Fruit fly (Drosophila melanogaster): ENCODE results near the gene Cals.

Cals gene

dm6 chr4:1121888-1122287, 1.3 kb downstream of the Cals start:
- TF ChIP-seq CG43689 (GFP tag; IDR thresholded peaks at IDR 0.05) = no peak
- no peak for TF ChIP-seq B-H2 (GFP tag; optimal IDR thresholded peaks at IDR 0.05)
- TF ChIP-seq CG4424 (GFP tag; optimal IDR thresholded peaks at IDR 0.05) = no peak
- no peak for TF ChIP-seq Sox100B (GFP tag; optimal IDR thresholded peaks at IDR 0.05)
- no peak for TF ChIP-seq caup (GFP tag; optimal IDR thresholded peaks at IDR 0.05; ENCODE audit: severe bottlenecking)
- TF ChIP-seq mirr (GFP tag; optimal IDR thresholded peaks at IDR 0.05) = no peak
- no peak for TF ChIP-seq CkIIα-i1 (GFP tag; IDR thresholded peaks at IDR 0.05)
- TF ChIP-seq org-1 (GFP tag; optimal IDR thresholded peaks at IDR 0.05) = no peak
- no peak for TF ChIP-seq CG12942 (GFP tag; optimal IDR thresholded peaks at IDR 0.05)
- TF ChIP-seq sr (GFP tag; IDR thresholded peaks at IDR 0.05) = no peak
- TF ChIP-seq nerfin-1 (tag; optimal IDR thresholded peaks at IDR 0.05) = no peak
- no peak for TF ChIP-seq kah (GFP tag; optimal IDR thresholded peaks at IDR 0.05)

- TF ChIP-seq Nf-YA (GFP tag; IDR thresholded peaks at IDR 0.05) (no peak), Pdp1 (GFP tag; optimal IDR thresholded peaks at IDR 0.05) (peak in 1 of 2 experiments; percentile 59)
Measured at dm6 chr4:1115299-1115698, 7.9 kb downstream of the Cals start.

dm6 chr4:1112867-1113769, 10.0 kb downstream of the Cals start:
- TF ChIP-seq CG1792 (GFP tag; optimal IDR thresholded peaks at IDR 0.05) (peak; percentile 93), CG17829 (tag; optimal IDR thresholded peaks at IDR 0.05) (peak; percentile 97), zf30C (GFP tag; optimal IDR thresholded peaks at IDR 0.05) (no peak), Lhr (GFP tag; optimal IDR thresholded peaks at IDR 0.05) (peak; percentile 74), Awh (GFP tag; IDR thresholded peaks at IDR 0.05) (no peak), inv (GFP tag; IDR thresholded peaks at IDR 0.05; ENCODE audit: partially characterized antibody) (no peak), Sin3A (optimal IDR thresholded peaks at IDR 0.05) (no peak), Adf1 (GFP tag; IDR thresholded peaks at IDR 0.05) (peak; percentile 66; the same call in 1 of the 2 replicates), CG12769 (tag; optimal IDR thresholded peaks at IDR 0.05) (peak; percentile 86), rib (GFP tag; IDR thresholded peaks at IDR 0.05) (peak; percentile 56), Fer2 (tag; optimal IDR thresholded peaks at IDR 0.05) (peak; percentile 60), MESR4 (GFP tag; optimal IDR thresholded peaks at IDR 0.05) (peak; percentile 40), en (GFP tag; optimal IDR thresholded peaks at IDR 0.05) (peak; percentile 91), mirr (GFP tag; optimal IDR thresholded peaks at IDR 0.05) (no peak), schlank (tag; optimal IDR thresholded peaks at IDR 0.05) (peak; percentile 79), CG10654 (GFP tag; optimal IDR thresholded peaks at IDR 0.05) (peak; percentile 89), wek (GFP tag; optimal IDR thresholded peaks at IDR 0.05) (peak; percentile 81), Doc2 (GFP tag; IDR thresholded peaks at IDR 0.05) (no peak), ttk (GFP tag; IDR thresholded peaks at IDR 0.05) (no peak; the same call in 1 of the 2 replicates), CG3838 (GFP tag; optimal IDR thresholded peaks at IDR 0.05) (peak; percentile 80), usp (GFP tag; optimal IDR thresholded peaks at IDR 0.05) (no peak), ftz-f1 (GFP tag; optimal IDR thresholded peaks at IDR 0.05) (peak; percentile 35), shn (GFP tag; optimal IDR thresholded peaks at IDR 0.05) (peak; percentile 97), stwl (tag; optimal IDR thresholded peaks at IDR 0.05) (peak; percentile 4), Ets97D (GFP tag; optimal IDR thresholded peaks at IDR 0.05) (peak; percentile 98), CG6813 (GFP tag; optimal IDR thresholded peaks at IDR 0.05) (peak; percentile 90), B-H2 (GFP tag; optimal IDR thresholded peaks at IDR 0.05) (peak; percentile 83), CG2712 (tag; optimal IDR thresholded peaks at IDR 0.05) (peak; percentile 98), zfh2 (GFP tag; optimal IDR thresholded peaks at IDR 0.05) (peak; percentile 87), E2f2 (GFP tag; IDR thresholded peaks at IDR 0.05) (peak; percentile 80), CG34376 (GFP tag; optimal IDR thresholded peaks at IDR 0.05) (peak; percentile 80), dmrt11E (tag; optimal IDR thresholded peaks at IDR 0.05) (peak; percentile 95), CG8944 (GFP tag; optimal IDR thresholded peaks at IDR 0.05) (peak; percentile 92), Dip3 (GFP tag; optimal IDR thresholded peaks at IDR 0.05) (peak; percentile 89)
